Fruit fly (Drosophila melanogaster) whole organism, embryonic: Measurements from ENCODE around the gene Vps2.

ENCODE experiments used
- ATbp ChIP-seq: fragments of 200-800 bp; sonication (Bioruptor generic); optimal IDR thresholded peaks from 2 replicates; lab custom pipeline; 2017; ENCODE audit warnings: missing biosample characterization, mild to moderate bottlenecking, missing genetic modification characterization, missing genetic modification reagents
- Atf3 ChIP-seq: fragments of 200-800 bp; sonication (Bioruptor generic); optimal IDR thresholded peaks from 3 replicates; lab custom pipeline; 2016; ENCODE audit warnings: missing biosample characterization, missing genetic modification characterization
- Atf6 ChIP-seq: fragments of 200-800 bp; sonication (Bioruptor generic); IDR thresholded peaks from 2 replicates; pipeline ENCODE4 v1.3.6; 2022; ENCODE audit warnings: missing biosample characterization, missing genetic modification characterization
- Blimp-1 ChIP-seq: fragments of 200-800 bp; sonication (Bioruptor generic); optimal IDR thresholded peaks from 3 replicates; lab custom pipeline; 2018; ENCODE audit warnings: missing biosample characterization, missing genetic modification characterization, mild to moderate bottlenecking, moderate library complexity, missing genetic modification reagents
- CG12236 ChIP-seq: fragments of 200-800 bp; sonication (Bioruptor generic); optimal IDR thresholded peaks from 2 replicates; lab custom pipeline; 2016; ENCODE audit warnings: missing biosample characterization, missing genetic modification characterization
- CG16779 ChIP-seq: fragments of 200-800 bp; sonication (Bioruptor generic); IDR thresholded peaks from 2 replicates; pipeline ENCODE4 v1.3.6; 2022; ENCODE audit warnings: missing biosample characterization, missing genetic modification characterization
- CG17359 ChIP-seq: fragments of 200-800 bp; sonication (Bioruptor generic); optimal IDR thresholded peaks from 3 replicates; lab custom pipeline; 2018; ENCODE audit warnings: missing biosample characterization, mild to moderate bottlenecking, missing genetic modification characterization, moderate library complexity
- CG2202 ChIP-seq: fragments of 200-800 bp; sonication (Bioruptor generic); optimal IDR thresholded peaks from 2 replicates; lab custom pipeline; 2018; ENCODE audit warnings: missing biosample characterization, mild to moderate bottlenecking, missing genetic modification characterization
- CG2678 ChIP-seq: fragments of 200-800 bp; sonication (Bioruptor generic); optimal IDR thresholded peaks from 3 replicates; lab custom pipeline; 2019; ENCODE audit warnings: missing biosample characterization, mild to moderate bottlenecking, missing genetic modification characterization, moderate library complexity
- CG43689 ChIP-seq: fragments of 200-800 bp; sonication (Bioruptor generic); IDR thresholded peaks from 2 replicates; pipeline ENCODE4 v1.3.6; 2022; ENCODE audit warnings: missing biosample characterization, missing genetic modification characterization
- CG4424 ChIP-seq: fragments of 200-800 bp; sonication (Bioruptor generic); optimal IDR thresholded peaks from 3 replicates; lab custom pipeline; 2016; ENCODE audit warnings: missing biosample characterization, missing genetic modification characterization
- CG4730 ChIP-seq: fragments of 200-800 bp; sonication (Bioruptor generic); IDR thresholded peaks from 2 replicates; pipeline ENCODE4 v1.3.6; 2022; ENCODE audit warnings: missing biosample characterization, missing genetic modification characterization
- CG5953 ChIP-seq: fragments of 200-800 bp; sonication (Bioruptor generic); IDR thresholded peaks from 2 replicates; pipeline ENCODE4 v1.3.6; 2022; ENCODE audit warnings: missing biosample characterization, missing genetic modification characterization
- CG6765 ChIP-seq: fragments of 200-800 bp; sonication (Bioruptor generic); optimal IDR thresholded peaks from 3 replicates; lab custom pipeline; 2017; ENCODE audit warnings: missing biosample characterization, mild to moderate bottlenecking, missing genetic modification characterization
- CG7839 ChIP-seq: fragments of 200-800 bp; sonication (Bioruptor generic); optimal IDR thresholded peaks from 3 replicates; lab custom pipeline; 2018; ENCODE audit warnings: missing biosample characterization, mild to moderate bottlenecking, missing genetic modification characterization, moderate library complexity
- CG9876 ChIP-seq: fragments of 200-800 bp; sonication (Bioruptor generic); optimal IDR thresholded peaks from 2 replicates; lab custom pipeline; 2016; ENCODE audit warnings: missing biosample characterization, missing genetic modification characterization
- D ChIP-seq, 2 experiments: fragments of 200-800 bp in 1 of 2; fragments of >200 bp in 1 of 2; sonication (Bioruptor generic) in 1 of 2; optimal IDR thresholded peaks; 2 replicates in 1 of 2; 3 replicates in 1 of 2; lab custom pipeline; 2017; ENCODE audit warnings: mild to moderate bottlenecking in 1 of 2, missing biosample characterization in 1 of 2, missing genetic modification characterization in 1 of 2, missing genetic modification reagents in 1 of 2
- Drgx ChIP-seq: fragments of 200-800 bp; sonication (Bioruptor generic); IDR thresholded peaks from 2 replicates; pipeline ENCODE4 v1.3.6; 2022; ENCODE audit warnings: missing biosample characterization, missing genetic modification characterization
- Hmr ChIP-seq: fragments of 200-800 bp; sonication (Bioruptor generic); optimal IDR thresholded peaks from 3 replicates; lab custom pipeline; 2017; ENCODE audit warnings: mild to moderate bottlenecking, missing biosample characterization, missing genetic modification reagents, missing genetic modification characterization
- Lpt ChIP-seq: fragments of >200 bp; optimal IDR thresholded peaks from 2 replicates; lab custom pipeline; 2018; ENCODE audit warnings: missing biosample characterization, missing genetic modification characterization
- Side ChIP-seq: fragments of 200-800 bp; sonication (Bioruptor generic); optimal IDR thresholded peaks from 2 replicates; lab custom pipeline; 2016; ENCODE audit warnings: missing biosample characterization, missing genetic modification characterization
- Spps ChIP-seq: fragments of 200-800 bp; sonication (Bioruptor generic); optimal IDR thresholded peaks from 2 replicates; lab custom pipeline; 2018; ENCODE audit warnings: missing biosample characterization, mild to moderate bottlenecking, missing genetic modification characterization
- Sry-δ ChIP-seq: fragments of 200-800 bp; sonication (Bioruptor generic); optimal IDR thresholded peaks from 2 replicates; lab custom pipeline; 2016; ENCODE audit warnings: missing biosample characterization, missing genetic modification characterization
- TFAM ChIP-seq: fragments of 200-800 bp; sonication (Bioruptor generic); optimal IDR thresholded peaks from 2 replicates; lab custom pipeline; 2017; ENCODE audit warnings: missing biosample characterization, missing genetic modification characterization, inconsistent platforms
- amos ChIP-seq: fragments of 200-800 bp; sonication (Bioruptor generic); IDR thresholded peaks from 2 replicates; pipeline ENCODE4 v1.3.6; 2022; ENCODE audit warnings: missing biosample characterization, missing genetic modification characterization; ENCODE audit not compliant: partially characterized antibody
- ash1 ChIP-seq: fragments of 200-800 bp; sonication (Bioruptor generic); optimal IDR thresholded peaks from 2 replicates; lab custom pipeline; 2018; ENCODE audit warnings: missing biosample characterization, mild to moderate bottlenecking, missing genetic modification characterization
- bbx ChIP-seq: fragments of 200-800 bp; sonication (Bioruptor generic); IDR thresholded peaks from 2 replicates; pipeline ENCODE4 v1.3.6; 2022; ENCODE audit warnings: missing biosample characterization, missing genetic modification characterization; ENCODE audit not compliant: partially characterized antibody
- chn ChIP-seq: fragments of 200-800 bp; sonication (Bioruptor generic); optimal IDR thresholded peaks from 2 replicates; lab custom pipeline; 2016; ENCODE audit warnings: missing biosample characterization, missing genetic modification characterization
- ci ChIP-seq: fragments of 200-800 bp; sonication (Bioruptor generic); IDR thresholded peaks from 3 replicates; pipeline ENCODE4 v1.3.6; 2022; ENCODE audit warnings: missing biosample characterization, missing genetic modification characterization
- danr ChIP-seq: fragments of 200-800 bp; sonication (Bioruptor generic); IDR thresholded peaks from 2 replicates; pipeline ENCODE4 v1.3.6; 2022; ENCODE audit warnings: missing biosample characterization, missing genetic modification characterization
- hkb ChIP-seq, 2 experiments: fragments of 200-800 bp in 1 of 2; fragments of >200 bp in 1 of 2; sonication (Bioruptor generic) in 1 of 2; IDR thresholded peaks in 1 of 2; optimal IDR thresholded peaks in 1 of 2; 2 replicates each; pipeline versions ENCODE4 v1.3.6 to Lab custom; 2017 to 2022; ENCODE audit warnings: missing biosample characterization in 1 of 2, missing genetic modification characterization in 1 of 2
- ind ChIP-seq: fragments of 200-800 bp; sonication (Bioruptor generic); optimal IDR thresholded peaks from 3 replicates; lab custom pipeline; 2016; ENCODE audit warnings: missing biosample characterization, missing genetic modification characterization
- lab ChIP-seq: fragments of 200-800 bp; sonication (Bioruptor generic); optimal IDR thresholded peaks from 3 replicates; lab custom pipeline; 2017; ENCODE audit warnings: missing biosample characterization, missing genetic modification characterization, mild to moderate bottlenecking, moderate library complexity, missing genetic modification reagents
- lola ChIP-seq, 3 experiments: fragments of >200 bp in 2 of 3; fragments of 200-800 bp in 1 of 3; sonication (Bioruptor generic) in 1 of 3; optimal IDR thresholded peaks; 2 replicates each; lab custom pipeline; 2017 to 2019; ENCODE audit warnings: missing biosample characterization in 3 of 3, missing genetic modification characterization in 3 of 3, mild to moderate bottlenecking in 1 of 3, moderate library complexity in 1 of 3
- nerfin-1 ChIP-seq: fragments of 200-800 bp; sonication (Bioruptor generic); optimal IDR thresholded peaks from 3 replicates; lab custom pipeline; 2019; ENCODE audit warnings: missing biosample characterization, mild to moderate bottlenecking, missing genetic modification characterization, moderate library complexity
- onecut ChIP-seq: fragments of 200-800 bp; sonication (Bioruptor generic); IDR thresholded peaks from 2 replicates; pipeline ENCODE4 v1.3.6; 2022; ENCODE audit warnings: missing biosample characterization, missing genetic modification characterization
- phol ChIP-seq: fragments of 200-800 bp; sonication (Bioruptor generic); optimal IDR thresholded peaks from 3 replicates; lab custom pipeline; 2018; ENCODE audit warnings: missing biosample characterization, mild to moderate bottlenecking, missing genetic modification characterization, moderate library complexity
- pros ChIP-seq: fragments of 200-800 bp; sonication (Bioruptor generic); optimal IDR thresholded peaks from 3 replicates; lab custom pipeline; 2019; ENCODE audit warnings: missing biosample characterization, mild to moderate bottlenecking, missing genetic modification characterization, moderate library complexity
- scrt ChIP-seq: fragments of 200-800 bp; sonication (Bioruptor generic); optimal IDR thresholded peaks from 2 replicates; lab custom pipeline; 2018; ENCODE audit warnings: missing biosample characterization, mild to moderate bottlenecking, missing genetic modification characterization, moderate library complexity
- slp2 ChIP-seq: fragments of 200-800 bp; sonication (Bioruptor generic); optimal IDR thresholded peaks from 2 replicates; lab custom pipeline; 2016; ENCODE audit warnings: missing biosample characterization, missing genetic modification characterization
- tap ChIP-seq: fragments of 200-800 bp; optimal IDR thresholded peaks from 3 replicates; lab custom pipeline; 2019; ENCODE audit warnings: missing biosample characterization, mild to moderate bottlenecking, missing genetic modification characterization, moderate library complexity
- tup ChIP-seq: fragments of 200-800 bp; sonication (Bioruptor generic); optimal IDR thresholded peaks from 2 replicates; lab custom pipeline; 2016; ENCODE audit warnings: missing biosample characterization, mild to moderate bottlenecking, missing genetic modification characterization, moderate library complexity
- tx ChIP-seq: fragments of 200-800 bp; sonication (Bioruptor generic); optimal IDR thresholded peaks from 2 replicates; lab custom pipeline; 2016; ENCODE audit warnings: missing biosample characterization, missing genetic modification characterization
- unpg ChIP-seq: fragments of 200-800 bp; sonication (Bioruptor generic); optimal IDR thresholded peaks from 3 replicates; lab custom pipeline; 2018; ENCODE audit warnings: missing biosample characterization, mild to moderate bottlenecking, missing genetic modification characterization, moderate library complexity
- vvl ChIP-seq: fragments of 200-800 bp; sonication (Bioruptor generic); IDR thresholded peaks from 2 replicates; pipeline ENCODE4 v1.3.6; 2022; ENCODE audit warnings: missing biosample characterization, missing genetic modification characterization
- wdn ChIP-seq: fragments of 200-800 bp; sonication (Bioruptor generic); IDR thresholded peaks from 2 replicates; pipeline ENCODE4 v1.3.6; 2022; ENCODE audit warnings: missing biosample characterization, missing genetic modification characterization

Gene Vps2

dm6 chr3R:26017771-26018731 lies 34.6 kb upstream of the Vps2 start (continued):
- TF ChIP-seq Sry-δ (GFP tag; lab: Kevin White, UChicago) (no peak), CG5953 (GFP tag; lab: Robert Waterston, UW) (no peak), Side (GFP tag; lab: Kevin White, UChicago) (no peak), amos (GFP tag; lab: Robert Waterston, UW) (no peak), ATbp (GFP tag; lab: Kevin White, UChicago) (peak; percentile 66), CG9876 (GFP tag; lab: Kevin White, UChicago) (no peak), nerfin-1 (peak; percentile 86), ash1 (GFP tag; lab: Kevin White, UChicago) (no peak), danr (GFP tag; lab: Robert Waterston, UW) (peak; percentile 37; the same call in 1 of the 2 replicates), lab (GFP tag; lab: Kevin White, UChicago) (peak; percentile 25), lola (GFP tag; optimal IDR thresholded peaks at IDR 0.05; lab: Kevin White, UChicago) (peak in 1 of 3 experiments; percentile 99), Lpt (GFP tag; lab: Kevin White, UChicago) (no peak), pros (GFP tag; lab: Kevin White, UChicago) (peak; percentile 87), Blimp-1 (peak; percentile 80), vvl (GFP tag; lab: Robert Waterston, UW) (0 out of 2 replicates have a peak, but pooled peaks have one; percentile 78), Atf3 (GFP tag; lab: Kevin White, UChicago) (no peak), Drgx (GFP tag; lab: Robert Waterston, UW) (peak; percentile 28; the same call in 1 of the 2 replicates), CG4730 (GFP tag; lab: Robert Waterston, UW) (no peak; the same call in none of the 2 replicates), Spps (tag; lab: Kevin White, UChicago) (peak; percentile 91), Hmr (GFP tag; lab: Kevin White, UChicago) (peak; percentile 21), tap (tag; lab: Kevin White, UChicago) (peak; percentile 66), CG17359 (tag; lab: Kevin White, UChicago) (peak; percentile 78), CG16779 (GFP tag; lab: Robert Waterston, UW) (0 out of 2 replicates have a peak, but pooled peaks have one; percentile 7), unpg (GFP tag; lab: Kevin White, UChicago) (peak; percentile 85), chn (GFP tag; lab: Kevin White, UChicago) (no peak), ci (GFP tag; lab: Robert Waterston, UW) (peak; percentile 52; the same call in 1 of the 3 replicates), CG2202 (tag; lab: Kevin White, UChicago) (peak; percentile 86), CG7839 (tag; lab: Kevin White, UChicago) (peak; percentile 88), phol (peak; percentile 93), CG6765 (no peak), CG2678 (peak; percentile 87), CG12236 (GFP tag; lab: Kevin White, UChicago) (no peak), scrt (GFP tag; lab: Kevin White, UChicago) (peak; percentile 40), CG43689 (GFP tag; lab: Robert Waterston, UW) (no peak), tup (GFP tag; lab: Kevin White, UChicago) (no peak), hkb (optimal IDR thresholded peaks at IDR 0.05; lab: Kevin White, UChicago) (no peak), hkb (GFP tag; IDR thresholded peaks at IDR 0.05; lab: Robert Waterston, UW) (peak; percentile 26; the same call in 1 of the 2 replicates), tx (GFP tag; lab: Kevin White, UChicago) (no peak), CG4424 (GFP tag; lab: Kevin White, UChicago) (peak; percentile 83), ind (peak; percentile 57), Atf6 (GFP tag; lab: Robert Waterston, UW) (no peak), bbx (GFP tag; lab: Robert Waterston, UW) (no peak), slp2 (GFP tag; lab: Kevin White, UChicago) (no peak), TFAM (GFP tag; lab: Kevin White, UChicago) (no peak), D (optimal IDR thresholded peaks at IDR 0.05; lab: Kevin White, UChicago) (peak; percentile 4), D (GFP tag; optimal IDR thresholded peaks at IDR 0.05; lab: Kevin White, UChicago) (peak; percentile 92), onecut (GFP tag; lab: Robert Waterston, UW) (peak; percentile 62), wdn (GFP tag; lab: Robert Waterston, UW) (no peak)
